Worm (Caenorhabditis elegans) whole organism, early embryonic: ENCODE results near the gene irg-4.

ENCODE experiments used
- B0310.2 ChIP-seq: sonication (generic microtip); optimal IDR thresholded peaks from 2 replicates; lab custom pipeline; 2016; ENCODE audit warnings: mild to moderate bottlenecking, missing genetic modification characterization, missing compliant biosample characterization
- F13C5.2 ChIP-seq: sonication (generic microtip); optimal IDR thresholded peaks from 2 replicates; lab custom pipeline; 2017; ENCODE audit warnings: mild to moderate bottlenecking, missing genetic modification characterization, inconsistent platforms, missing compliant biosample characterization
- aly-1 ChIP-seq: sonication (generic microtip); optimal IDR thresholded peaks from 2 replicates; lab custom pipeline; 2016; ENCODE audit warnings: missing genetic modification characterization, missing compliant biosample characterization
- ama-1 ChIP-seq: fragments of 150-350 bp; optimal IDR thresholded peaks from 2 replicates; lab custom pipeline; 2014
- ceh-36 ChIP-seq: sonication (generic microtip); optimal IDR thresholded peaks from 2 replicates; lab custom pipeline; 2016; ENCODE audit warnings: missing genetic modification characterization, inconsistent platforms, missing compliant biosample characterization
- ets-7 ChIP-seq: sonication (generic microtip); optimal IDR thresholded peaks from 2 replicates; lab custom pipeline; 2016; ENCODE audit warnings: missing genotype, missing genetic modification characterization, missing compliant biosample characterization
- flt-1 ChIP-seq: fragments of 200-800 bp; sonication (Bioruptor generic); IDR thresholded peaks from 2 replicates; pipeline ENCODE4 v1.3.6; 2022; ENCODE audit warnings: missing genetic modification characterization, missing compliant biosample characterization
- hmbx-1 ChIP-seq: sonication (generic microtip); optimal IDR thresholded peaks from 2 replicates; lab custom pipeline; 2016; ENCODE audit warnings: mild to moderate bottlenecking, missing genetic modification characterization, missing compliant biosample characterization
- hnd-1 ChIP-seq: sonication (generic microtip); optimal IDR thresholded peaks from 2 replicates; lab custom pipeline; 2016; ENCODE audit warnings: missing genetic modification characterization, missing compliant biosample characterization
- pes-1 ChIP-seq: fragments of 200-800 bp; sonication (Bioruptor generic); IDR thresholded peaks from 2 replicates; pipeline ENCODE4 v1.3.6; 2022; ENCODE audit warnings: missing genetic modification reagents, missing genetic modification characterization, missing compliant biosample characterization
- scrt-1 ChIP-seq: fragments of 200-800 bp; sonication (Bioruptor generic); IDR thresholded peaks from 2 replicates; pipeline ENCODE4 v1.3.6; 2022; ENCODE audit warnings: missing genetic modification characterization, missing compliant biosample characterization
- sea-1 ChIP-seq: fragments of 200-800 bp; sonication (Bioruptor generic); conservative IDR thresholded peaks from 2 replicates; pipeline ENCODE4 v1.3.6; 2022; ENCODE audit warnings: missing genetic modification characterization, missing compliant biosample characterization
- tbx-11 ChIP-seq: fragments of 200-800 bp; sonication (Bioruptor generic); IDR thresholded peaks from 2 replicates; pipeline ENCODE4 v1.3.6; 2022; ENCODE audit warnings: missing genetic modification characterization, missing compliant biosample characterization
- tra-4 ChIP-seq: sonication (generic microtip); optimal IDR thresholded peaks from 2 replicates; lab custom pipeline; 2017; ENCODE audit warnings: missing genetic modification characterization, missing compliant biosample characterization

- TF ChIP-seq ets-7 (tag; lab: Kevin White, UChicago) (no peak), ama-1 (lab: Kevin White, UChicago) (no peak), ceh-36 (tag; lab: Kevin White, UChicago) (no peak), hnd-1 (tag; lab: Kevin White, UChicago) (no peak), tbx-11 (GFP tag; lab: Robert Waterston, UW) (no peak), F13C5.2 (tag; lab: Kevin White, UChicago) (no peak), sea-1 (GFP tag; lab: Robert Waterston, UW) (no peak), B0310.2 (tag; lab: Kevin White, UChicago) (no peak), scrt-1 (no peak), flt-1 (GFP tag; lab: Robert Waterston, UW) (no peak), tra-4 (tag; lab: Kevin White, UChicago) (no peak), aly-1 (tag; lab: Kevin White, UChicago) (no peak), hmbx-1 (tag; lab: Kevin White, UChicago) (no peak), pes-1 (GFP tag; lab: Robert Waterston, UW) (no peak)
Observed at ce11 chrIV:12454115-12454514, 18.5 kb downstream of the irg-4 start, which contains the start of gene spe-44.
